Fruit fly (Drosophila melanogaster) whole organism, wandering third instar larva: Measurements from ENCODE around the gene Eig71Eh.

Source experiments
- Abd-B ChIP-seq: fragments of >200 bp; optimal IDR thresholded peaks from 2 replicates; lab custom pipeline; 2017; ENCODE audit warnings: missing biosample characterization, missing genetic modification characterization
- CG32264 ChIP-seq: fragments of 200-800 bp; sonication (Bioruptor generic); optimal IDR thresholded peaks from 2 replicates; lab custom pipeline; 2016; ENCODE audit warnings: missing biosample characterization, missing genetic modification characterization
- CG9705 ChIP-seq: fragments of 200-800 bp; sonication (Bioruptor generic); optimal IDR thresholded peaks from 2 replicates; lab custom pipeline; 2018; ENCODE audit warnings: missing biosample characterization, mild to moderate bottlenecking, missing genetic modification characterization
- Dfd ChIP-seq: fragments of >200 bp; optimal IDR thresholded peaks from 2 replicates; lab custom pipeline; 2017; ENCODE audit warnings: missing biosample characterization, missing genetic modification characterization
- Dif ChIP-seq: fragments of 200-275, 200-300 bp; sonication (Bioruptor generic); optimal IDR thresholded peaks from 2 replicates; lab custom pipeline; 2018; ENCODE audit warnings: missing biosample characterization, missing genetic modification characterization; ENCODE audit not compliant: partially characterized antibody
- HLH106 ChIP-seq: fragments of 200-800 bp; optimal IDR thresholded peaks from 3 replicates; lab custom pipeline; 2019; ENCODE audit warnings: missing biosample characterization, mild to moderate bottlenecking, missing genetic modification characterization, moderate library complexity
- Hnf4 ChIP-seq: fragments of 200-800 bp; sonication (Bioruptor generic); optimal IDR thresholded peaks from 2 replicates; lab custom pipeline; 2016; ENCODE audit warnings: missing biosample characterization, mild to moderate bottlenecking, missing genetic modification characterization
- Hr78 ChIP-seq: fragments of >200 bp; optimal IDR thresholded peaks from 2 replicates; lab custom pipeline; 2017; ENCODE audit warnings: missing biosample characterization, missing genetic modification characterization
- Hr83 ChIP-seq: fragments of 200-300 bp; sonication (Bioruptor generic); optimal IDR thresholded peaks from 2 replicates; lab custom pipeline; 2016; ENCODE audit warnings: missing biosample characterization, mild to moderate bottlenecking, missing genetic modification characterization, moderate library complexity; ENCODE audit not compliant: poor library complexity, severe bottlenecking
- Jra ChIP-seq: sonication (Bioruptor generic); optimal IDR thresholded peaks from 2 replicates; lab custom pipeline; 2016; ENCODE audit warnings: missing biosample characterization, missing genetic modification characterization
- Mio ChIP-seq: sonication (Bioruptor generic); optimal IDR thresholded peaks from 2 replicates; lab custom pipeline; 2016; ENCODE audit warnings: missing biosample characterization, missing genetic modification characterization
- Myc ChIP-seq: fragments of >200 bp; optimal IDR thresholded peaks from 2 replicates; lab custom pipeline; 2017
- N ChIP-seq: fragments of >200 bp; optimal IDR thresholded peaks from 2 replicates; lab custom pipeline; 2018; ENCODE audit warnings: missing biosample characterization, missing external identifiers, missing genetic modification characterization
- OdsH ChIP-seq: fragments of 200-800 bp; sonication (Bioruptor generic); optimal IDR thresholded peaks from 2 replicates; lab custom pipeline; 2016; ENCODE audit warnings: missing biosample characterization, mild to moderate bottlenecking, missing genetic modification characterization
- Rel ChIP-seq, 2 experiments: fragments of 200-800 bp; sonication (Bioruptor generic) in 1 of 2; optimal IDR thresholded peaks; 2 replicates in 1 of 2; 3 replicates in 1 of 2; lab custom pipeline; 2016 to 2019; ENCODE audit warnings: mild to moderate bottlenecking in 2 of 2, missing biosample characterization in 2 of 2, missing genetic modification characterization in 2 of 2, moderate library complexity in 1 of 2
- Sp1 ChIP-seq: fragments of 200-800 bp; sonication (Bioruptor generic); optimal IDR thresholded peaks from 3 replicates; lab custom pipeline; 2019; ENCODE audit warnings: missing biosample characterization, mild to moderate bottlenecking, missing genetic modification characterization, moderate library complexity
- Vsx2 ChIP-seq: fragments of 200-300, 225-300 bp; sonication (Bioruptor generic); optimal IDR thresholded peaks from 2 replicates; lab custom pipeline; 2018; ENCODE audit warnings: missing biosample characterization, missing genetic modification characterization; ENCODE audit not compliant: partially characterized antibody
- dl ChIP-seq, 2 experiments: fragments of 175-275, 200-275 bp in 1 of 2; fragments of 200-275 bp in 1 of 2; sonication (Bioruptor generic); optimal IDR thresholded peaks; lab custom pipeline; 2018; ENCODE audit warnings: mild to moderate bottlenecking in 2 of 2, missing biosample characterization in 2 of 2, missing genetic modification characterization in 2 of 2, moderate library complexity in 2 of 2; ENCODE audit not compliant: partially characterized antibody in 2 of 2, insufficient read depth in 1 of 2
- dsf ChIP-seq: sonication (Bioruptor generic); optimal IDR thresholded peaks from 2 replicates; lab custom pipeline; 2016; ENCODE audit warnings: missing biosample characterization, missing genetic modification characterization, borderline replicate concordance
- ey ChIP-seq: fragments of 200-800 bp; sonication (Bioruptor generic); optimal IDR thresholded peaks from 2 replicates; lab custom pipeline; 2016; ENCODE audit warnings: missing biosample characterization, missing genetic modification characterization
- h ChIP-seq: fragments of 200-800 bp; sonication (Bioruptor generic); optimal IDR thresholded peaks from 3 replicates; lab custom pipeline; 2016; ENCODE audit warnings: missing biosample characterization, mild to moderate bottlenecking, missing genetic modification characterization
- jim ChIP-seq: fragments of 175-275, 200-325 bp; sonication (Bioruptor generic); optimal IDR thresholded peaks from 2 replicates; lab custom pipeline; 2016; ENCODE audit warnings: missing biosample characterization, mild to moderate bottlenecking, missing genetic modification characterization
- psq ChIP-seq: fragments of 200-800 bp; sonication (Bioruptor generic); optimal IDR thresholded peaks from 3 replicates; lab custom pipeline; 2017; ENCODE audit warnings: missing biosample characterization, mild to moderate bottlenecking, missing genetic modification characterization, moderate library complexity
- rgr ChIP-seq: fragments of 200-800 bp; sonication (Bioruptor generic); optimal IDR thresholded peaks from 3 replicates; lab custom pipeline; 2016; ENCODE audit warnings: missing biosample characterization, mild to moderate bottlenecking, missing genetic modification characterization
- sage ChIP-seq: fragments of 200-800 bp; sonication (Bioruptor generic); optimal IDR thresholded peaks from 2 replicates; lab custom pipeline; 2016; ENCODE audit warnings: missing biosample characterization, mild to moderate bottlenecking, missing genetic modification characterization
- tai ChIP-seq: sonication (Bioruptor generic); optimal IDR thresholded peaks from 2 replicates; lab custom pipeline; 2016; ENCODE audit warnings: missing biosample characterization, missing genetic modification characterization
- woc ChIP-seq: sonication (Bioruptor generic); optimal IDR thresholded peaks from 2 replicates; lab custom pipeline; 2016; ENCODE audit warnings: missing biosample characterization, mild to moderate bottlenecking, missing genetic modification characterization

Eig71Eh gene

dm6 chr3L:15700338-15700966 lies 41.2 kb upstream of the Eig71Eh start (continued):
- TF ChIP-seq Mio (GFP tag; lab: Kevin White, UChicago) (no peak), Myc (lab: Kevin White, UChicago) (no peak), CG32264 (GFP tag; lab: Kevin White, UChicago) (no peak), jim (no peak), Sp1 (peak; percentile 89), dl (GFP tag; optimal IDR thresholded peaks at IDR 0.05; lab: Kevin White, UChicago; ENCODE audit: insufficient read depth in 1 of 2, partially characterized antibody in 2 of 2) (no peak), rgr (GFP tag; lab: Kevin White, UChicago) (peak; percentile 77), Abd-B (GFP tag; lab: Kevin White, UChicago) (no peak)

- no peak for TF ChIP-seq dsf (GFP tag; lab: Kevin White, UChicago)
- no peak for TF ChIP-seq ey (GFP tag; lab: Kevin White, UChicago)
- TF ChIP-seq Myc (lab: Kevin White, UChicago) = no peak
- no peak for TF ChIP-seq Jra
- no peak for TF ChIP-seq tai (GFP tag; lab: Kevin White, UChicago)
- TF ChIP-seq Mio (GFP tag; lab: Kevin White, UChicago) = no peak
- peak; percentile 39 for TF ChIP-seq Vsx2 (GFP tag; lab: Kevin White, UChicago)
- TF ChIP-seq Hr78 (GFP tag; lab: Kevin White, UChicago) = no peak
- TF ChIP-seq CG9705 (GFP tag; lab: Kevin White, UChicago) = no peak
- TF ChIP-seq Hnf4 = peak; percentile 6
- peak; percentile 51 for TF ChIP-seq h (GFP tag; lab: Kevin White, UChicago)
- no peak for TF ChIP-seq Dfd (GFP tag; lab: Kevin White, UChicago)
- TF ChIP-seq HLH106 (tag; lab: Kevin White, UChicago) = no peak
- TF ChIP-seq dl (GFP tag; optimal IDR thresholded peaks at IDR 0.05; lab: Kevin White, UChicago; ENCODE audit: insufficient read depth in 1 of 2, partially characterized antibody in 2 of 2) = peak; percentile 68 to 69
- peak; percentile 69 for TF ChIP-seq Dif (GFP tag; lab: Kevin White, UChicago)
- TF ChIP-seq woc (GFP tag; lab: Kevin White, UChicago) = no peak
- no peak for TF ChIP-seq Abd-B (GFP tag; lab: Kevin White, UChicago)
- no peak for TF ChIP-seq Sp1
- TF ChIP-seq Hr83 (GFP tag; lab: Kevin White, UChicago) = peak; percentile 36
- TF ChIP-seq, all 38 proteins: peak for 6
Observed at dm6 chr3L:15699626-15700337, 40.5 kb upstream of the Eig71Eh start, which contains the start of gene comm2. comm2 (minus strand) TSS chr3L:15699850.

dm6 chr3L:15697916-15698315 lies 38.7 kb upstream of the Eig71Eh start:
- TF ChIP-seq CG32264 (GFP tag; lab: Kevin White, UChicago) (no peak), sage (GFP tag; lab: Kevin White, UChicago) (no peak), ey (GFP tag; lab: Kevin White, UChicago) (no peak), Dfd (GFP tag; lab: Kevin White, UChicago) (peak; percentile 94)

- TF ChIP-seq Hnf4 (no peak), N (no peak), sage (GFP tag; lab: Kevin White, UChicago) (no peak), Hr83 (GFP tag; lab: Kevin White, UChicago) (no peak), rgr (GFP tag; lab: Kevin White, UChicago) (no peak), Rel (GFP tag; optimal IDR thresholded peaks at IDR 0.05; lab: Kevin White, UChicago) (no peak), Rel (tag; optimal IDR thresholded peaks at IDR 0.05; lab: Kevin White, UChicago) (no peak), psq (GFP tag; lab: Kevin White, UChicago) (no peak)
Observed at dm6 chr3L:15695195-15695594, 36.0 kb upstream of the Eig71Eh start.

- TF ChIP-seq psq (GFP tag; lab: Kevin White, UChicago) (no peak), OdsH (GFP tag; lab: Kevin White, UChicago) (peak; percentile 18)
Observed at dm6 chr3L:15694406-15694805, 35.2 kb upstream of the Eig71Eh start.
